Fruit fly (Drosophila melanogaster): ENCODE results near the gene CG32486.
A peak's percentile ranks its signal among the peaks of the same experiment; 100 is the strongest.

The CG32486 gene

dm6 chr3L:3078398-3079155, 7.9 kb upstream of the CG32486 start (continued):
- TF ChIP-seq fd96Cb (tag; optimal IDR thresholded peaks at IDR 0.05), result peak; percentile 48
- TF ChIP-seq NFAT (GFP tag; IDR thresholded peaks at IDR 0.05), result no peak
- TF ChIP-seq GATAe (GFP tag; conservative IDR thresholded peaks at IDR 0.05), result no peak
- TF ChIP-seq trh (GFP tag; optimal IDR thresholded peaks at IDR 0.05), result no peak
- TF ChIP-seq CG13296 (GFP tag; optimal IDR thresholded peaks at IDR 0.05), result peak; percentile 80
- TF ChIP-seq D19A (tag; optimal IDR thresholded peaks at IDR 0.05), result no peak
- TF ChIP-seq CG14441 (GFP tag; IDR thresholded peaks at IDR 0.05), result no peak; the same call in 1 of the 2 replicates
- no peak for TF ChIP-seq Chrac-16 (GFP tag; optimal IDR thresholded peaks at IDR 0.05)
- TF ChIP-seq Bteb2 (GFP tag; optimal IDR thresholded peaks at IDR 0.05), result no peak
- TF ChIP-seq CrebB (tag; optimal IDR thresholded peaks at IDR 0.05), result peak; percentile 56
- no peak for TF ChIP-seq lbe (GFP tag; optimal IDR thresholded peaks at IDR 0.05)
- TF ChIP-seq ssp (GFP tag; IDR thresholded peaks at IDR 0.05), result no peak
- TF ChIP-seq CG32772 (GFP tag; IDR thresholded peaks at IDR 0.05), result 0 out of 2 replicates have a peak, but pooled peaks have one; percentile 23
- TF ChIP-seq pho (GFP tag; optimal IDR thresholded peaks at IDR 0.05), result no peak
- TF ChIP-seq CG1602 (GFP tag; optimal IDR thresholded peaks at IDR 0.05), result no peak
- no peak for TF ChIP-seq CG9876 (GFP tag; optimal IDR thresholded peaks at IDR 0.05)
- TF ChIP-seq esg (GFP tag; conservative IDR thresholded peaks at IDR 0.05), result peak; percentile 14; the same call in 1 of the 2 replicates
- TF ChIP-seq Six4 (GFP tag; optimal IDR thresholded peaks at IDR 0.05), result peak; percentile 20
- no peak for TF ChIP-seq CG15601 (tag; optimal IDR thresholded peaks at IDR 0.05)
- peak; percentile 43 for TF ChIP-seq dmrt99B (tag; optimal IDR thresholded peaks at IDR 0.05)
- TF ChIP-seq oc (tag; optimal IDR thresholded peaks at IDR 0.05), result no peak
- TF ChIP-seq ken (GFP tag; IDR thresholded peaks at IDR 0.05), result no peak
- TF ChIP-seq vvl (GFP tag; IDR thresholded peaks at IDR 0.05), result peak; percentile 85
- peak; percentile 7 for TF ChIP-seq Abd-B (GFP tag; optimal IDR thresholded peaks at IDR 0.05)
- TF ChIP-seq CG9437 (GFP tag; optimal IDR thresholded peaks at IDR 0.05), result peak; percentile 36
- peak; percentile 16 for TF ChIP-seq MTF-1 (GFP tag; optimal IDR thresholded peaks at IDR 0.05; ENCODE audit: borderline replicate concordance)
- no peak for TF ChIP-seq CG30020 (tag; optimal IDR thresholded peaks at IDR 0.05)
- TF ChIP-seq al (GFP tag; IDR thresholded peaks at IDR 0.05), result no peak
- no peak for TF ChIP-seq ase (GFP tag; IDR thresholded peaks at IDR 0.05)
- no peak for TF ChIP-seq CG8290 (GFP tag; optimal IDR thresholded peaks at IDR 0.05)
- TF ChIP-seq CG8290 (tag; optimal IDR thresholded peaks at IDR 0.05), result peak in 1 of 2 experiments; percentile 72
- peak; percentile 15 for TF ChIP-seq CG1233 (GFP tag; optimal IDR thresholded peaks at IDR 0.05)
- TF ChIP-seq psq (GFP tag; optimal IDR thresholded peaks at IDR 0.05), result no peak
- TF ChIP-seq dan (GFP tag; IDR thresholded peaks at IDR 0.05), result no peak
- TF ChIP-seq ham (GFP tag; IDR thresholded peaks at IDR 0.05), result no peak
- no peak; the same call in 2 of the 3 replicates for TF ChIP-seq Aef1 (GFP tag; IDR thresholded peaks at IDR 0.05)
- peak; percentile 68 for TF ChIP-seq Oli (tag; optimal IDR thresholded peaks at IDR 0.05)
- no peak for TF ChIP-seq en (GFP tag; optimal IDR thresholded peaks at IDR 0.05)
- no peak for TF ChIP-seq yki (optimal IDR thresholded peaks at IDR 0.05)
- peak; percentile 16 for TF ChIP-seq HmgZ (tag; optimal IDR thresholded peaks at IDR 0.05)
- no peak for TF ChIP-seq CG8765 (GFP tag; IDR thresholded peaks at IDR 0.05)
- TF ChIP-seq cg (GFP tag; optimal IDR thresholded peaks at IDR 0.05), result no peak
- no peak; the same call in 2 of the 3 replicates for TF ChIP-seq zfh1 (GFP tag; IDR thresholded peaks at IDR 0.05)
- no peak for TF ChIP-seq Dip2 (GFP tag; IDR thresholded peaks at IDR 0.05)
- TF ChIP-seq bigmax (GFP tag; optimal IDR thresholded peaks at IDR 0.05), result no peak
- peak; percentile 15 for TF ChIP-seq CG7928 (GFP tag; optimal IDR thresholded peaks at IDR 0.05)
- peak; percentile 27 for TF ChIP-seq CG31365 (tag; optimal IDR thresholded peaks at IDR 0.05)
- no peak; the same call in 2 of the 3 replicates for TF ChIP-seq Dbx (GFP tag; IDR thresholded peaks at IDR 0.05)
- peak; percentile 61; the same call in 1 of the 2 replicates for TF ChIP-seq CG14014 (GFP tag; IDR thresholded peaks at IDR 0.05)
- TF ChIP-seq nerfin-2 (GFP tag; IDR thresholded peaks at IDR 0.05; ENCODE audit: partially characterized antibody), result no peak
- TF ChIP-seq jumu (GFP tag; optimal IDR thresholded peaks at IDR 0.05), result no peak
- no peak for TF ChIP-seq CTCF (GFP tag; optimal IDR thresholded peaks at IDR 0.05)

Data from whole organism, embryonic.